Fruit fly (Drosophila melanogaster) whole organism, embryonic: ENCODE data around the gene CG34409.

Experiments used
- Antp ChIP-seq: fragments of 200-800 bp; sonication (Bioruptor generic); optimal IDR thresholded peaks from 3 replicates; lab custom pipeline; 2016; ENCODE audit warnings: missing biosample characterization, missing genetic modification characterization
- Asciz ChIP-seq: fragments of 200-800 bp; sonication (Bioruptor generic); optimal IDR thresholded peaks from 2 replicates; lab custom pipeline; 2017; ENCODE audit warnings: missing biosample characterization, mild to moderate bottlenecking, missing genetic modification characterization, missing genetic modification reagents
- C15 ChIP-seq: fragments of 200-800 bp; sonication (Bioruptor generic); IDR thresholded peaks from 3 replicates; pipeline ENCODE4 v1.3.6; 2022; ENCODE audit warnings: missing biosample characterization, missing genetic modification characterization
- CG10147 ChIP-seq: fragments of 200-800 bp; sonication (Bioruptor generic); optimal IDR thresholded peaks from 2 replicates; lab custom pipeline; 2019; ENCODE audit warnings: missing biosample characterization, mild to moderate bottlenecking, missing genetic modification characterization, moderate library complexity
- CG10462 ChIP-seq: fragments of 200-800 bp; sonication (Bioruptor generic); optimal IDR thresholded peaks from 2 replicates; lab custom pipeline; 2016; ENCODE audit warnings: missing biosample characterization, missing genetic modification characterization
- CG10959 ChIP-seq: fragments of 200-800 bp; sonication (Bioruptor generic); IDR thresholded peaks from 2 replicates; pipeline ENCODE4 v1.3.6; 2022; ENCODE audit warnings: missing biosample characterization, missing genetic modification characterization
- CG11695 ChIP-seq: fragments of 200-800 bp; sonication (Bioruptor generic); IDR thresholded peaks from 3 replicates; pipeline ENCODE4 v1.3.6; 2022; ENCODE audit warnings: missing biosample characterization, missing genetic modification characterization
- CG12104 ChIP-seq: fragments of 200-800 bp; sonication (Bioruptor generic); optimal IDR thresholded peaks from 3 replicates; lab custom pipeline; 2016; ENCODE audit warnings: missing biosample characterization, missing genetic modification characterization
- CG12769 ChIP-seq: fragments of 200-800 bp; sonication (Bioruptor generic); optimal IDR thresholded peaks from 2 replicates; lab custom pipeline; 2019; ENCODE audit warnings: missing biosample characterization, mild to moderate bottlenecking, missing genetic modification characterization, moderate library complexity
- CG13296 ChIP-seq: fragments of 200-800 bp; sonication (Bioruptor generic); optimal IDR thresholded peaks from 3 replicates; lab custom pipeline; 2018; ENCODE audit warnings: missing biosample characterization, mild to moderate bottlenecking, missing genetic modification characterization
- CG14050 ChIP-seq: fragments of 200-800 bp; sonication (Bioruptor generic); IDR thresholded peaks from 3 replicates; pipeline ENCODE4 v1.3.6; 2022; ENCODE audit warnings: missing biosample characterization, missing genetic modification characterization
- CG14965 ChIP-seq: fragments of 200-800 bp; sonication (Bioruptor generic); optimal IDR thresholded peaks from 2 replicates; lab custom pipeline; 2016; ENCODE audit warnings: missing biosample characterization, missing genetic modification characterization, borderline replicate concordance
- CG1792 ChIP-seq: fragments of 200-800 bp; sonication (Bioruptor generic); optimal IDR thresholded peaks from 2 replicates; lab custom pipeline; 2016; ENCODE audit warnings: missing biosample characterization, missing genetic modification characterization
- CG18262 ChIP-seq: fragments of 200-800 bp; optimal IDR thresholded peaks from 3 replicates; lab custom pipeline; 2019; ENCODE audit warnings: missing biosample characterization, mild to moderate bottlenecking, missing genetic modification characterization, moderate library complexity
- CG30020 ChIP-seq: fragments of 200-800 bp; optimal IDR thresholded peaks from 2 replicates; lab custom pipeline; 2019; ENCODE audit warnings: missing biosample characterization, mild to moderate bottlenecking, missing genetic modification characterization, moderate library complexity
- CG32767 ChIP-seq: fragments of 200-800 bp; sonication (Bioruptor generic); IDR thresholded peaks from 2 replicates; pipeline ENCODE4 v1.3.6; 2022; ENCODE audit warnings: missing biosample characterization, missing genetic modification characterization
- CG4820 ChIP-seq: fragments of 200-800 bp; sonication (Bioruptor generic); optimal IDR thresholded peaks from 3 replicates; lab custom pipeline; 2016; ENCODE audit warnings: missing biosample characterization, missing genetic modification characterization
- CG5180 ChIP-seq: fragments of 200-800 bp; sonication (Bioruptor generic); optimal IDR thresholded peaks from 3 replicates; lab custom pipeline; 2017; ENCODE audit warnings: missing biosample characterization, missing genetic modification characterization, mild to moderate bottlenecking, moderate library complexity, missing genetic modification reagents
- CG6813 ChIP-seq: fragments of 200-800 bp; sonication (Bioruptor generic); optimal IDR thresholded peaks from 2 replicates; lab custom pipeline; 2017; ENCODE audit warnings: missing biosample characterization, missing genetic modification characterization, mild to moderate bottlenecking, moderate library complexity, missing genetic modification reagents
- CG7357 ChIP-seq: fragments of 200-800 bp; sonication (Bioruptor generic); IDR thresholded peaks from 3 replicates; pipeline ENCODE4 v1.3.6; 2022; ENCODE audit warnings: missing biosample characterization, missing genetic modification characterization
- GATAe ChIP-seq: fragments of 200-800 bp; sonication (Bioruptor generic); conservative IDR thresholded peaks from 2 replicates; pipeline ENCODE4 v1.3.6; 2022; ENCODE audit warnings: missing biosample characterization, missing genetic modification characterization
- HHEX ChIP-seq: fragments of 200-800 bp; sonication (Bioruptor generic); optimal IDR thresholded peaks from 3 replicates; lab custom pipeline; 2017; ENCODE audit warnings: missing biosample characterization, mild to moderate bottlenecking, missing genetic modification characterization, missing genetic modification reagents
- Hr51 ChIP-seq, 2 experiments: fragments of 200-800 bp; sonication (Bioruptor generic); optimal IDR thresholded peaks; 2 replicates in 1 of 2; 3 replicates in 1 of 2; lab custom pipeline; 2016 to 2018; ENCODE audit warnings: missing biosample characterization in 2 of 2, missing genetic modification characterization in 2 of 2, mild to moderate bottlenecking in 1 of 2, moderate library complexity in 1 of 2
- MTF-1 ChIP-seq: fragments of 200-800 bp; sonication (Bioruptor generic); optimal IDR thresholded peaks from 2 replicates; lab custom pipeline; 2018; ENCODE audit warnings: missing biosample characterization, mild to moderate bottlenecking, missing genetic modification characterization, borderline replicate concordance
- Meics ChIP-seq: fragments of 200-800 bp; sonication (Bioruptor generic); optimal IDR thresholded peaks from 2 replicates; lab custom pipeline; 2017; ENCODE audit warnings: missing biosample characterization, mild to moderate bottlenecking, missing genetic modification characterization
- Mrtf ChIP-seq: fragments of 200-800 bp; sonication (Bioruptor generic); IDR thresholded peaks from 3 replicates; pipeline ENCODE4 v1.3.6; 2022; ENCODE audit warnings: missing biosample characterization, missing genetic modification characterization
- Neu2 ChIP-seq: fragments of 200-800 bp; sonication (Bioruptor generic); optimal IDR thresholded peaks from 3 replicates; lab custom pipeline; 2016; ENCODE audit warnings: missing biosample characterization, missing genetic modification characterization, borderline replicate concordance
- Optix ChIP-seq: fragments of 200-800 bp; sonication (Bioruptor generic); IDR thresholded peaks from 3 replicates; pipeline ENCODE4 v1.3.6; 2022; ENCODE audit warnings: missing biosample characterization, missing genetic modification characterization
- PHDP ChIP-seq: fragments of 200-800 bp; sonication (Bioruptor generic); optimal IDR thresholded peaks from 3 replicates; lab custom pipeline; 2018; ENCODE audit warnings: missing biosample characterization, mild to moderate bottlenecking, missing genetic modification characterization, moderate library complexity
- Ssrp ChIP-seq: fragments of 200-800 bp; sonication (Bioruptor generic); optimal IDR thresholded peaks from 2 replicates; lab custom pipeline; 2018; ENCODE audit warnings: missing biosample characterization, mild to moderate bottlenecking, missing genetic modification characterization, moderate library complexity
- ac ChIP-seq: fragments of 200-800 bp; sonication (Bioruptor generic); optimal IDR thresholded peaks from 3 replicates; lab custom pipeline; 2017; ENCODE audit warnings: missing biosample characterization, mild to moderate bottlenecking, missing genetic modification characterization
- al ChIP-seq: fragments of 200-800 bp; sonication (Bioruptor generic); IDR thresholded peaks from 2 replicates; pipeline ENCODE4 v1.3.6; 2022; ENCODE audit warnings: missing biosample characterization, missing genetic modification characterization
- aop ChIP-seq: fragments of 200-800 bp; sonication (Bioruptor generic); IDR thresholded peaks from 2 replicates; pipeline ENCODE4 v1.3.6; 2022; ENCODE audit warnings: missing biosample characterization, missing genetic modification characterization
- bigmax ChIP-seq: fragments of 200-800 bp; sonication (Bioruptor generic); optimal IDR thresholded peaks from 2 replicates; lab custom pipeline; 2018; ENCODE audit warnings: missing biosample characterization, mild to moderate bottlenecking, missing genetic modification characterization
- bowl ChIP-seq: fragments of 200-800 bp; sonication (Bioruptor generic); IDR thresholded peaks from 2 replicates; pipeline ENCODE4 v1.3.6; 2022; ENCODE audit warnings: missing biosample characterization, missing genetic modification characterization
- danr ChIP-seq: fragments of 200-800 bp; sonication (Bioruptor generic); IDR thresholded peaks from 2 replicates; pipeline ENCODE4 v1.3.6; 2022; ENCODE audit warnings: missing biosample characterization, missing genetic modification characterization
- emc ChIP-seq: fragments of 200-800 bp; sonication (Bioruptor generic); optimal IDR thresholded peaks from 2 replicates; lab custom pipeline; 2016; ENCODE audit warnings: missing biosample characterization, missing genetic modification characterization
- fd3F ChIP-seq: fragments of 200-800 bp; sonication (Bioruptor generic); optimal IDR thresholded peaks from 2 replicates; lab custom pipeline; 2018; ENCODE audit warnings: missing biosample characterization, mild to moderate bottlenecking, missing genetic modification characterization, moderate library complexity
- gsb ChIP-seq: fragments of 200-800 bp; sonication (Bioruptor generic); IDR thresholded peaks from 2 replicates; pipeline ENCODE4 v1.3.6; 2022; ENCODE audit warnings: missing biosample characterization, missing genetic modification characterization
- nmo ChIP-seq: fragments of 200-800 bp; sonication (Bioruptor generic); optimal IDR thresholded peaks from 2 replicates; lab custom pipeline; 2018; ENCODE audit warnings: missing biosample characterization, mild to moderate bottlenecking, missing genetic modification characterization, moderate library complexity
- pum ChIP-seq: fragments of 200-800 bp; sonication (Bioruptor generic); optimal IDR thresholded peaks from 2 replicates; lab custom pipeline; 2016; ENCODE audit warnings: missing biosample characterization, missing genetic modification characterization
- sim ChIP-seq: fragments of 200-800 bp; sonication (Bioruptor generic); IDR thresholded peaks from 2 replicates; pipeline ENCODE4 v1.3.6; 2022; ENCODE audit warnings: missing biosample characterization, missing genetic modification characterization
- slbo ChIP-seq: fragments of 200-800 bp; sonication (Bioruptor generic); IDR thresholded peaks from 2 replicates; pipeline ENCODE4 v1.3.6; 2022; ENCODE audit warnings: missing biosample characterization, missing genetic modification characterization
- sna ChIP-seq: fragments of 200-800 bp; sonication (Bioruptor generic); IDR thresholded peaks from 2 replicates; pipeline ENCODE4 v1.3.6; 2022; ENCODE audit warnings: missing biosample characterization, missing genetic modification characterization; ENCODE audit not compliant: partially characterized antibody
- stwl ChIP-seq: fragments of 200-800 bp; sonication (Bioruptor generic); optimal IDR thresholded peaks from 3 replicates; lab custom pipeline; 2018; ENCODE audit warnings: missing biosample characterization, mild to moderate bottlenecking, missing genetic modification characterization, moderate library complexity
- tin ChIP-seq: fragments of 200-800 bp; sonication (Bioruptor generic); optimal IDR thresholded peaks from 3 replicates; lab custom pipeline; 2016; ENCODE audit warnings: missing biosample characterization, missing genetic modification characterization
- tll ChIP-seq, 2 experiments: fragments of 200-800 bp in 1 of 2; fragments of >200 bp in 1 of 2; sonication (Bioruptor generic) in 1 of 2; optimal IDR thresholded peaks; 2 replicates each; lab custom pipeline; 2017 to 2019; ENCODE audit warnings: missing biosample characterization in 2 of 2, missing genetic modification characterization in 2 of 2, mild to moderate bottlenecking in 1 of 2, moderate library complexity in 1 of 2
- vvl ChIP-seq: fragments of 200-800 bp; sonication (Bioruptor generic); IDR thresholded peaks from 2 replicates; pipeline ENCODE4 v1.3.6; 2022; ENCODE audit warnings: missing biosample characterization, missing genetic modification characterization
- wek ChIP-seq: fragments of 200-800 bp; sonication (Bioruptor generic); optimal IDR thresholded peaks from 3 replicates; lab custom pipeline; 2018; ENCODE audit warnings: missing biosample characterization, mild to moderate bottlenecking, missing genetic modification characterization, moderate library complexity
- wor ChIP-seq: fragments of 200-800 bp; sonication (Bioruptor generic); IDR thresholded peaks from 2 replicates; pipeline ENCODE4 v1.3.6; 2022; ENCODE audit warnings: missing biosample characterization, missing genetic modification characterization

The CG34409 gene

dm6 chr3R:9705008-9705628 is 41.0 kb downstream of the CG34409 start, which contains the start of gene Unc-115a (continued):
- TF ChIP-seq CG4820 (no peak), C15 (GFP tag; lab: Robert Waterston, UW) (no peak), HHEX (GFP tag; lab: Kevin White, UChicago) (no peak), Hr51 (GFP tag; optimal IDR thresholded peaks at IDR 0.05; lab: Kevin White, UChicago) (peak in 1 of 2 experiments; percentile 6), stwl (peak; percentile 69), pum (peak; percentile 6), PHDP (tag; lab: Kevin White, UChicago) (peak; percentile 38), GATAe (GFP tag; lab: Robert Waterston, UW) (no peak), vvl (GFP tag; lab: Robert Waterston, UW) (no peak), CG18262 (tag; lab: Kevin White, UChicago) (peak; percentile 34), sim (GFP tag; lab: Robert Waterston, UW) (no peak), CG10462 (GFP tag; lab: Kevin White, UChicago) (peak; percentile 46), bigmax (GFP tag; lab: Kevin White, UChicago) (peak; percentile 86), CG14050 (GFP tag; lab: Robert Waterston, UW) (no peak), aop (no peak), wor (GFP tag; lab: Robert Waterston, UW) (no peak), tin (GFP tag; lab: Kevin White, UChicago) (peak; percentile 45), Antp (GFP tag; lab: Kevin White, UChicago) (peak; percentile 38), MTF-1 (peak; percentile 52), gsb (GFP tag; lab: Robert Waterston, UW) (no peak), nmo (GFP tag; lab: Kevin White, UChicago) (peak; percentile 63), CG10147 (GFP tag; lab: Kevin White, UChicago) (peak; percentile 60), bowl (GFP tag; lab: Robert Waterston, UW) (no peak), CG14965 (no peak), al (GFP tag; lab: Robert Waterston, UW) (no peak), sna (GFP tag; lab: Robert Waterston, UW) (no peak), CG32767 (GFP tag; lab: Robert Waterston, UW) (no peak), CG11695 (no peak), slbo (no peak), Mrtf (no peak), CG6813 (peak; percentile 54), danr (GFP tag; lab: Robert Waterston, UW) (no peak), ac (GFP tag; lab: Kevin White, UChicago) (no peak), Optix (GFP tag; lab: Robert Waterston, UW) (no peak), Meics (GFP tag; lab: Kevin White, UChicago) (peak; percentile 44), CG10959 (no peak), CG12769 (tag; lab: Kevin White, UChicago) (peak; percentile 62), fd3F (no peak), tll (GFP tag; optimal IDR thresholded peaks at IDR 0.05; lab: Kevin White, UChicago) (no peak), CG12104 (GFP tag; lab: Kevin White, UChicago) (peak; percentile 29), CG30020 (tag; lab: Kevin White, UChicago) (peak; percentile 34), Ssrp (tag; lab: Kevin White, UChicago) (no peak), CG1792 (GFP tag; lab: Kevin White, UChicago) (no peak), CG13296 (GFP tag; lab: Kevin White, UChicago) (peak; percentile 41), wek (peak; percentile 36), Asciz (GFP tag; lab: Kevin White, UChicago) (no peak), CG7357 (GFP tag; lab: Robert Waterston, UW) (no peak), Neu2 (GFP tag; lab: Kevin White, UChicago) (no peak), CG5180 (GFP tag; lab: Kevin White, UChicago) (no peak), emc (GFP tag; lab: Kevin White, UChicago) (no peak)
